Fruit fly (Drosophila melanogaster): Measurements from ENCODE around the gene CG11417.

CG11417 gene

DNA sequence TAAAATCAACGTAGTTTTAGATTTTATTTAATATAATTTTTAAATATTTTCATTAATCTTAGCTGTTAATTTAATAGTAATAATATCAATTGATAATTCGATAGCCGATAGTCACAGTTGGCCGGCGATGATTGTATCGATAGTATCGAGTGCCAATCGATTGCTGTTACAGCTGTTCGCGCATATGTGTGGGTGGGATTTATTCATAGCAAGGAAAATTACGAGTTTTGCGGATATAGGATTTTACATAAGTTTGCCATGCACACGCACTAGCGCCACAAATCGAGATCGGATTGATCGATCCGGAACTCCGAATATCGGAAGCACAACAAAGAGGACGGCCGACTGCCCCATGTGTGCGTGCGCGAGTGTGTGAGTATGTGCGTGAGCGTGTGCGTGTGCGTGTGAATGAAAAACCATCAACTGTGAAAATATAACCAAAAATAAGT, 11.8 kb upstream of the CG11417 start, which contains the start of gene Naa30A (continued):
- TF ChIP-seq CG11696 (GFP tag; IDR thresholded peaks at IDR 0.05) (no peak), CG17802 (tag; optimal IDR thresholded peaks at IDR 0.05) (no peak), Dip2 (GFP tag; IDR thresholded peaks at IDR 0.05) (no peak), CG5180 (GFP tag; optimal IDR thresholded peaks at IDR 0.05) (no peak), CG4854 (GFP tag; optimal IDR thresholded peaks at IDR 0.05) (no peak), ems (GFP tag; optimal IDR thresholded peaks at IDR 0.05) (no peak), fu2 (GFP tag; optimal IDR thresholded peaks at IDR 0.05) (no peak), HmgD (GFP tag; optimal IDR thresholded peaks at IDR 0.05) (no peak), Lim3 (GFP tag; IDR thresholded peaks at IDR 0.05) (no peak), crol (GFP tag; IDR thresholded peaks at IDR 0.05) (no peak), CG11560 (tag; IDR thresholded peaks at IDR 0.05) (peak; percentile 26; the same call in 1 of the 3 replicates), sisA (GFP tag; IDR thresholded peaks at IDR 0.05) (no peak), D (optimal IDR thresholded peaks at IDR 0.05) (no peak), D (GFP tag; optimal IDR thresholded peaks at IDR 0.05) (no peak), lilli (GFP tag; optimal IDR thresholded peaks at IDR 0.05) (no peak), abd-A (tag; optimal IDR thresholded peaks at IDR 0.05) (no peak), CG14860 (GFP tag; IDR thresholded peaks at IDR 0.05; ENCODE audit: partially characterized antibody) (peak; percentile 95), Six4 (GFP tag; optimal IDR thresholded peaks at IDR 0.05) (no peak), CG9215 (GFP tag; IDR thresholded peaks at IDR 0.05) (no peak), Dbx (GFP tag; IDR thresholded peaks at IDR 0.05) (no peak), CG8944 (GFP tag; optimal IDR thresholded peaks at IDR 0.05) (no peak), CG17385 (GFP tag; optimal IDR thresholded peaks at IDR 0.05) (no peak), HLH3B (GFP tag; IDR thresholded peaks at IDR 0.05) (no peak), NfI (GFP tag; optimal IDR thresholded peaks at IDR 0.05) (peak; percentile 14), Camta (GFP tag; optimal IDR thresholded peaks at IDR 0.05) (no peak), CG3995 (GFP tag; optimal IDR thresholded peaks at IDR 0.05) (peak; percentile 84), Hmr (GFP tag; optimal IDR thresholded peaks at IDR 0.05) (peak; percentile 24), CG9609 (GFP tag; optimal IDR thresholded peaks at IDR 0.05) (no peak), vnd (GFP tag; IDR thresholded peaks at IDR 0.05; ENCODE audit: partially characterized antibody) (peak; percentile 96), ranshi (GFP tag; IDR thresholded peaks at IDR 0.05) (no peak), Side (GFP tag; optimal IDR thresholded peaks at IDR 0.05) (no peak), CG3407 (GFP tag; optimal IDR thresholded peaks at IDR 0.05) (no peak), unc-4 (GFP tag; IDR thresholded peaks at IDR 0.05; ENCODE audit: partially characterized antibody) (peak; percentile 96), CG4820 (GFP tag; optimal IDR thresholded peaks at IDR 0.05) (no peak), CG2116 (GFP tag; optimal IDR thresholded peaks at IDR 0.05) (peak; percentile 66), Opbp (GFP tag; IDR thresholded peaks at IDR 0.05; ENCODE audit: partially characterized antibody) (peak; percentile 96), fd102C (GFP tag; optimal IDR thresholded peaks at IDR 0.05) (no peak), CG15514 (GFP tag; optimal IDR thresholded peaks at IDR 0.05) (peak; percentile 75), Optix (GFP tag; IDR thresholded peaks at IDR 0.05) (no peak), CG2199 (GFP tag; IDR thresholded peaks at IDR 0.05) (no peak), Atf3 (GFP tag; optimal IDR thresholded peaks at IDR 0.05) (no peak), croc (GFP tag; conservative IDR thresholded peaks at IDR 0.05) (no peak), Blimp-1 (GFP tag; optimal IDR thresholded peaks at IDR 0.05) (no peak), Doc3 (GFP tag; IDR thresholded peaks at IDR 0.05; ENCODE audit: partially characterized antibody) (peak; percentile 90), lov (optimal IDR thresholded peaks at IDR 0.05) (no peak), lov (GFP tag; IDR thresholded peaks at IDR 0.05) (no peak), CG8765 (GFP tag; IDR thresholded peaks at IDR 0.05) (no peak), CG6765 (GFP tag; optimal IDR thresholded peaks at IDR 0.05) (no peak), Dll (GFP tag; IDR thresholded peaks at IDR 0.05; ENCODE audit: partially characterized antibody) (peak; percentile 96), dan (GFP tag; IDR thresholded peaks at IDR 0.05) (no peak), CG7786 (GFP tag; optimal IDR thresholded peaks at IDR 0.05) (no peak), nerfin-2 (GFP tag; IDR thresholded peaks at IDR 0.05; ENCODE audit: partially characterized antibody) (peak; percentile 94)
